Worm (Caenorhabditis elegans): Measurements from ENCODE around the gene slc-28.2.
"Not testable (repeated sequence)": the region's sequence is repeated elsewhere in the genome, so short reads cannot be mapped to it uniquely, and the experiment has no call there.

Gene slc-28.2

ce11 chrV:3502038-3502437 is 42.0 kb downstream of the slc-28.2 start, which contains the start of the genes C07G3.8 and C07G3.10:
TSS of gene C07G3.8 (minus strand) at chrV:3502138.
TSS of gene C07G3.10 (plus strand) at chrV:3502307.
- TF ChIP-seq nhr-28 (tag; optimal IDR thresholded peaks at IDR 0.05), result no peak
- no peak for TF ChIP-seq hlh-1 (tag; optimal IDR thresholded peaks at IDR 0.05)
- TF ChIP-seq unc-120 (tag; optimal IDR thresholded peaks at IDR 0.05; ENCODE audit: poor library complexity, severe bottlenecking), result no peak
- no peak for TF ChIP-seq ceh-83 (GFP tag; optimal IDR thresholded peaks at IDR 0.05)
- TF ChIP-seq elt-3 (tag; optimal IDR thresholded peaks at IDR 0.05), result no peak
- no peak for TF ChIP-seq pha-4 (tag; optimal IDR thresholded peaks at IDR 0.05)
- TF ChIP-seq zip-8 (tag; optimal IDR thresholded peaks at IDR 0.05), result no peak
- no peak for TF ChIP-seq blmp-1 (tag; optimal IDR thresholded peaks at IDR 0.05)
- TF ChIP-seq mep-1 (tag; optimal IDR thresholded peaks at IDR 0.05), result no peak
- no peak for TF ChIP-seq ztf-11 (tag; optimal IDR thresholded peaks at IDR 0.05)
- TF ChIP-seq lin-32 (GFP tag; optimal IDR thresholded peaks at IDR 0.05), result no peak
- no peak for TF ChIP-seq snpc-4 (tag; optimal IDR thresholded peaks at IDR 0.05)
- no peak for TF ChIP-seq M03D4.4 (tag; optimal IDR thresholded peaks at IDR 0.05)
- no peak for TF ChIP-seq elt-1 (tag; optimal IDR thresholded peaks at IDR 0.05; ENCODE audit: borderline replicate concordance, insufficient read depth)
- no peak for TF ChIP-seq nhr-76 (tag; optimal IDR thresholded peaks at IDR 0.05)
- no peak for TF ChIP-seq bed-3 (GFP tag; optimal IDR thresholded peaks at IDR 0.05)
- no peak for TF ChIP-seq ceh-39 (tag; optimal IDR thresholded peaks at IDR 0.05)

ce11 chrV:3505745-3506144 is 45.7 kb downstream of the slc-28.2 start:
- no peak for TF ChIP-seq nhr-76 (tag; optimal IDR thresholded peaks at IDR 0.05)
- no peak for TF ChIP-seq elt-3 (tag; optimal IDR thresholded peaks at IDR 0.05)
- TF ChIP-seq lsy-2 (tag; optimal IDR thresholded peaks at IDR 0.05), result no peak
- TF ChIP-seq mep-1 (tag; optimal IDR thresholded peaks at IDR 0.05), result no peak
- no peak for TF ChIP-seq mls-2 (tag; optimal IDR thresholded peaks at IDR 0.05)
- TF ChIP-seq ztf-11 (tag; optimal IDR thresholded peaks at IDR 0.05), result no peak
- TF ChIP-seq pha-4 (tag; optimal IDR thresholded peaks at IDR 0.05), result no peak
- no peak for TF ChIP-seq lin-32 (GFP tag; optimal IDR thresholded peaks at IDR 0.05)
- no peak for TF ChIP-seq unc-120 (tag; optimal IDR thresholded peaks at IDR 0.05; ENCODE audit: poor library complexity, severe bottlenecking)
- TF ChIP-seq zip-8 (tag; optimal IDR thresholded peaks at IDR 0.05), result no peak
- TF ChIP-seq elt-1 (tag; optimal IDR thresholded peaks at IDR 0.05; ENCODE audit: borderline replicate concordance, insufficient read depth), result no peak
- no peak for TF ChIP-seq ceh-83 (GFP tag; optimal IDR thresholded peaks at IDR 0.05)
- no peak for TF ChIP-seq ceh-39 (tag; optimal IDR thresholded peaks at IDR 0.05)
- no peak for TF ChIP-seq mab-5 (tag; optimal IDR thresholded peaks at IDR 0.05)
- TF ChIP-seq drap-1 (GFP tag; optimal IDR thresholded peaks at IDR 0.05), result no peak
- TF ChIP-seq ceh-43 (GFP tag; optimal IDR thresholded peaks at IDR 0.05), result no peak
- no peak for TF ChIP-seq blmp-1 (tag; optimal IDR thresholded peaks at IDR 0.05)

DNA sequence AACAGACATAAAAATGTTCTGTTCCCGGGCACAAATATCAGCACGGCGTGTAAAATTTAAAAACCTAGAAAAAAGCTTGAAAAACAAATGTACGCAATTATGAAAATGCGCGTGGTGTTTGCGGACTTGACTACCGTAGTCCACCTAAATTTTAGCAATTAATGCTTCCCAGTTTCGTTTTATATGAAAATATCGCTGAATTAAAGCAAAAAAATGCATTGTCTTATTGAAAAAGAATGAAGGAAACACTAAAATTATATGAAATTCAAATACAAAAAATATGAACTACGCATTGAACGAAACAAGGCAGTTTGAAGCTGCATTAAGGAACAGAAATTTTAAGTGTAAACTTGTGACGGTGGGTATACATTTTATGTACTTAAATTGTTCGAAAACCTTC is 46.2 kb downstream of the slc-28.2 start, which contains the start of gene ugt-64:
Gene ugt-64 (minus strand): TSS at position 101 of the 400 bp plus-strand sequence.
- not testable (repeated sequence) for TF ChIP-seq ztf-11 (tag; optimal IDR thresholded peaks at IDR 0.05); nhr-12 (tag; optimal IDR thresholded peaks at IDR 0.05); bed-3 (GFP tag; optimal IDR thresholded peaks at IDR 0.05)

DNA sequence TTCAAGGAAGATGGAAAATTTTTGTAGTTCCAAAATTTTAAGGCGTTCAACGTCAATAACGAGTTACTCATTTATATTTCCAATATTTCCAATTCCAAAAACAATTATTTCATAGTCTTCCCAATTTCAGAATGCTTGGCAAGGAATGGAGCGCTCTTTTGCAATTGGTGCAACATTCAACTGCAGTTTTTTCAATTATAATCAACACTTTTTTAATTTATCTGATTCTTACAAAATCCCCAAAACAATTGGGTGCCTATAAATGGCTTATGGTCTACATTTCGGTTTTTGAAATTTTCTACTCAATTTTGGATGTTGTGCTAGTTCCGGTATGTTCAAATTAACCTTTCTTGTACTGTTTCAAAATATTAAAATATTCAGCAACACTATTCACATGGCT is 47.7 kb downstream of the slc-28.2 start, which contains the start of gene str-225:
Gene str-225 (plus strand): TSS at position 132 of the 400 bp plus-strand sequence.
- TF ChIP-seq mep-1 (tag; optimal IDR thresholded peaks at IDR 0.05) (no peak), sptf-1 (tag; optimal IDR thresholded peaks at IDR 0.05) (no peak), M03D4.4 (tag; optimal IDR thresholded peaks at IDR 0.05) (no peak), mls-2 (tag; optimal IDR thresholded peaks at IDR 0.05) (no peak), pha-4 (tag; optimal IDR thresholded peaks at IDR 0.05) (no peak), lin-32 (GFP tag; optimal IDR thresholded peaks at IDR 0.05) (no peak), unc-62 (GFP tag; optimal IDR thresholded peaks at IDR 0.05) (no peak), snpc-4 (tag; optimal IDR thresholded peaks at IDR 0.05) (no peak), flh-1 (GFP tag; optimal IDR thresholded peaks at IDR 0.05) (no peak), elt-1 (tag; optimal IDR thresholded peaks at IDR 0.05; ENCODE audit: borderline replicate concordance, insufficient read depth) (no peak), drap-1 (GFP tag; optimal IDR thresholded peaks at IDR 0.05) (no peak), hlh-1 (tag; optimal IDR thresholded peaks at IDR 0.05) (no peak), lin-13 (tag; optimal IDR thresholded peaks at IDR 0.05) (no peak)

DNA sequence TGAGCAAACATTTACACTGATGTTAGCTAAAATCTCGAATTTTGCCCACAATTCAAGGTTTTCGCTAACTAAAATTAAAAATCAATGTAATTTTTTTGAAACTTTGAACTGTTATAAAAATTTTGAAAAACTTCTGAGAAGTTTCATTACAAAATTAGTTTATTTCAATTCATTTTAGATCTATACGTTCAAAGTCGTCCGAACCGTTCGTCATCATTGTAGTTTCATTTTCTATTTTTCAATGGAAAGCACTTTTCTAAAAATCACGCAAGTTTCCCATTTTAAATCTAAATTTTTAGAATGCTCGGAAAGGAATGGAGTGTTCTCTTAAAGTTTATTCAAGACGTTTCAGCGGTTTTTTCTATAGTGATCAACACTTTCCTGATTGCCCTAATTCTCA is 49.9 kb downstream of the slc-28.2 start, which contains the start of gene str-228:
Gene str-228 (plus strand): TSS at position 301 of the 400 bp plus-strand sequence.
- TF ChIP-seq nhr-237 (tag; optimal IDR thresholded peaks at IDR 0.05), result no peak
- TF ChIP-seq ceh-39 (tag; optimal IDR thresholded peaks at IDR 0.05), result no peak
- TF ChIP-seq drap-1 (GFP tag; optimal IDR thresholded peaks at IDR 0.05), result no peak
- no peak for TF ChIP-seq pha-4 (tag; optimal IDR thresholded peaks at IDR 0.05)
- TF ChIP-seq ceh-43 (GFP tag; optimal IDR thresholded peaks at IDR 0.05), result no peak
- no peak for TF ChIP-seq mls-2 (tag; optimal IDR thresholded peaks at IDR 0.05)
- no peak for TF ChIP-seq mep-1 (tag; optimal IDR thresholded peaks at IDR 0.05)
- TF ChIP-seq hlh-1 (tag; optimal IDR thresholded peaks at IDR 0.05), result no peak

All from whole organism, mixed stage, embryonic.